Worm (Caenorhabditis elegans) whole organism, midembryonic: ENCODE results near the gene M176.4.
"Not testable (repeated sequence)": the region's sequence is repeated elsewhere in the genome, so short reads cannot be mapped to it uniquely, and the experiment has no call there.

ENCODE experiments used
- T22C8.4 ChIP-seq: fragments of 200-800 bp; sonication (Bioruptor generic); IDR thresholded peaks from 2 replicates; pipeline ENCODE4 v1.3.6; 2022; ENCODE audit warnings: missing genetic modification characterization, missing compliant biosample characterization
- cog-1 ChIP-seq: sonication (generic microtip); optimal IDR thresholded peaks from 2 replicates; lab custom pipeline; 2016; ENCODE audit warnings: missing genetic modification characterization, missing compliant biosample characterization
- flt-1 ChIP-seq: fragments of 200-800 bp; sonication (Bioruptor generic); IDR thresholded peaks from 2 replicates; pipeline ENCODE4 v1.3.6; 2022; ENCODE audit warnings: missing genetic modification characterization, missing compliant biosample characterization
- klf-2 ChIP-seq: fragments of 200-800 bp; sonication (Bioruptor generic); conservative IDR thresholded peaks from 2 replicates; pipeline ENCODE4 v1.3.6; 2022; ENCODE audit warnings: missing genetic modification reagents, missing genetic modification characterization, missing compliant biosample characterization
- med-1 ChIP-seq: sonication (generic microtip); optimal IDR thresholded peaks from 2 replicates; lab custom pipeline; 2017; ENCODE audit warnings: missing genetic modification characterization, mild to moderate bottlenecking, missing compliant biosample characterization, antibody characterized with exemption, missing genetic modification reagents; ENCODE audit not compliant: insufficient read depth
- ref-1 ChIP-seq: fragments of 200-800 bp; sonication (Bioruptor generic); conservative IDR thresholded peaks from 2 replicates; pipeline ENCODE4 v1.3.6; 2022; ENCODE audit warnings: missing genetic modification reagents, missing genetic modification characterization, missing compliant biosample characterization
- tab-1 ChIP-seq: fragments of 200-800 bp; sonication (Bioruptor generic); IDR thresholded peaks from 2 replicates; pipeline ENCODE4 v1.3.6; 2022; ENCODE audit warnings: missing genetic modification characterization, missing compliant biosample characterization
- ztf-23 ChIP-seq: fragments of 200-800 bp; sonication (Bioruptor generic); IDR thresholded peaks from 2 replicates; pipeline ENCODE4 v1.3.6; 2022; ENCODE audit warnings: missing genetic modification reagents, missing genetic modification characterization, missing compliant biosample characterization
- ztf-29 ChIP-seq: fragments of 200-800 bp; sonication (Bioruptor generic); IDR thresholded peaks from 2 replicates; pipeline ENCODE4 v1.3.6; 2022; ENCODE audit warnings: missing genetic modification reagents, missing genetic modification characterization, missing compliant biosample characterization

DNA sequence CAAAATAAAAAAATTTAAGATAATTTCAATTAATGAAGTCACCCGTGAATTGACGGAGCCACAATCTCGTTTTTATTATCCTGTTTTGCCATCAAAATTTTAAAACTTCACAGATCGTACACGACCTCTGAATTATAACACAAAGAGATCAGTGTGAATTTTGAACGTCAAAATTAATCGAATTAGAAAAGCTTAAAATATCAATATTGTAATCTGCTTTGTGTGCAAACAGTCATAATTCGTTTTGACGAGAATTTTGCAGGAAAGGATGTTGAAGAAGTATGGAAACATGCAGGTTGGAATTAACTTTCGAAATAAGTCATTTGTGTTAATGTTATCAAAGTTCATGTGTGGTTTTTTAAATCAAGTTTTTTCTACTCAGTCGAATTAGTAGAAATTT is 43.7 kb downstream of the M176.4 start, which contains the start of gene chil-21:
- not testable (repeated sequence) for TF ChIP-seq T22C8.4 (GFP tag; lab: Robert Waterston, UW); ztf-23 (GFP tag; lab: Robert Waterston, UW); tab-1 (GFP tag; lab: Robert Waterston, UW); cog-1; klf-2 (GFP tag; lab: Robert Waterston, UW); flt-1 (GFP tag; lab: Robert Waterston, UW); ref-1 (GFP tag; lab: Robert Waterston, UW); ztf-29 (GFP tag; lab: Robert Waterston, UW); med-1
